Worm (Caenorhabditis elegans): Measurements from ENCODE around the gene T10B5.4.

The T10B5.4 gene

DNA sequence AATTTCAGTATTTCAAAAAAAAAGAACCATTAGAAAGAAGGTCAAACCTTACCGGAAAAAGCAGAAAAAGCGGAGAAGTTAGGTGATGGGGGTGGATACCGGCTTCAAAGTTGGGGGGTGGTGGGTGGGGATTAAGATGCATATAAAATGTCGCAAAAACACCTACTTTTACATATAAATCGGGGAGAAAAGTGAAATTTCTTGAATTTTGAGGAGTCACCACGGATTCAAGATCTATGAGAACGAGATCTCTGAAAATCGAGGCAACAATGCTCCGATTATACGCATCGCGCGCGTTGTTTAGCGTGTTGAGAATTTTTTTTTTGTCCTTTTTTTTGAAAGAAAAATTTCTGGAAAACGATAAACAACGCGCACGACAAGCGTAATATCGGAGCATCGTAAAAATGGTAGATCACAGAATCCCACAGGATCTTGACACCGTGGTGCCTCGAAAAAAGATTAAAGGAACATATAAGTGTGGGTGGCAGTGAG lies 3.9 kb upstream of the T10B5.4 start:
- TF ChIP-seq dao-5 (tag; optimal IDR thresholded peaks at IDR 0.05) (no peak), W03F9.2 (tag; optimal IDR thresholded peaks at IDR 0.05) (no peak), him-1 (tag; optimal IDR thresholded peaks at IDR 0.05) (no peak)

- no peak for TF ChIP-seq W03F9.2 (tag; optimal IDR thresholded peaks at IDR 0.05)
Measured at ce11 chrV:1874827-1875226, 3.2 kb upstream of the T10B5.4 start.

DNA sequence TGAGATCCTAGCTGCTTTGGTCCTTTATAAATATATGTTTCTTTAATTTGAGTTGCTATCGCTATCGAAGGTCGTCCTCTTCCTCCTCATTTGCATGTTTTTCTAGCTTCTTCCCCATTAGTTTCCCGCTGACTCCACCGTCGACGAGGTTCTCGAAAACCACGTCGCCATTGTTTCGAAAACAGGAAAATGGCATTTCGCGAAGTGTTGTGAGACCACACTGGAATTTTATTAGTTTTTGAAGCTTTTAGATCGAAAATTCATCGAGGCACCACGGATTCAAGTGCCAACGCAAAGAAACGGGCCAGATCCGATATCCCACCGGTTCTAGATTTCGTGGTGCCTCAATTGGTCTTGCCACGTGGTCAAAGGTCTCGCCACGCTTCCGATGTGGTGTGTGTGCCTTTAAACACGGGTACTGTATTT lies 1.1 kb downstream of the T10B5.4 start:
- TF ChIP-seq W03F9.2 (tag; optimal IDR thresholded peaks at IDR 0.05) (no peak), him-1 (tag; optimal IDR thresholded peaks at IDR 0.05) (no peak), dao-5 (tag; optimal IDR thresholded peaks at IDR 0.05) (no peak)

ce11 chrV:1869682-1870081 lies 1.9 kb downstream of the T10B5.4 start, which contains the start of gene T10B5.3:
Gene T10B5.3, minus strand, starts transcription at chrV:1869782.
- no peak for TF ChIP-seq him-1 (tag; optimal IDR thresholded peaks at IDR 0.05)
- no peak for TF ChIP-seq dao-5 (tag; optimal IDR thresholded peaks at IDR 0.05)
- TF ChIP-seq W03F9.2 (tag; optimal IDR thresholded peaks at IDR 0.05) = no peak

DNA sequence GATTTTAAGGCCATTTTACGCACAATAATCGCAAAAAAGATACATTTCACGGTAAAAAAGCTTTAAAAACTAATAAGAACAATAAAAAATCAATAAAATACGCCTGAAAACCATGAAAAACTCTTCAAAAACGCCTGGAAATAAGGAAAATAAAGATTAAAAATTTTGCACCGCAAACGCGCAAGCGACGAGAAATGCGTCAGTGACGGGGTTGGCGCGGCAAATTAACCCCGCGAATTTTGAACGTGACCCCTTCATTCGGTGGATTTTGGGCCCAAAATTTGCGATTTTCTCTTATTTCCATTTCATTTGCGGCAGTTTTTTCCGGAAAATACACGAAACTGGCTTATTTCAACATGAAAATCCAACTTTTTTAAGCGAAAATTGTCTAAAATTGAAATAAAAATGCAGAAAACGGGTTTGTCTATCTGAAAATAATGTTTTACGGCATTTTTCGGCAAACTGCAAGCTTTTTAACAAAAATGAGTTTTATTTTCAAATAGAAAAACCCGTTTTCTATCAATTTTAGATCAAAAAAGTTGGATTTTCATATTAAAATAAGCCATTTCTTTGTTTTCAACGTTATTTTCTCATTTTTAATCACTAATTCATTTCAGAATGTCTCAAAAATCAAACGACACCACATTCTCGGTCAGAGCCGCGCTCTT lies 2.9 kb downstream of the T10B5.4 start, which contains the start of gene knl-3:
knl-3 (plus strand) TSS at position 618 of the 668 bp plus-strand sequence.
- TF ChIP-seq dao-5 (tag; optimal IDR thresholded peaks at IDR 0.05) = no peak
- TF ChIP-seq him-1 (tag; optimal IDR thresholded peaks at IDR 0.05) = peak; percentile 83
- TF ChIP-seq W03F9.2 (tag; optimal IDR thresholded peaks at IDR 0.05) = peak; percentile 71

DNA sequence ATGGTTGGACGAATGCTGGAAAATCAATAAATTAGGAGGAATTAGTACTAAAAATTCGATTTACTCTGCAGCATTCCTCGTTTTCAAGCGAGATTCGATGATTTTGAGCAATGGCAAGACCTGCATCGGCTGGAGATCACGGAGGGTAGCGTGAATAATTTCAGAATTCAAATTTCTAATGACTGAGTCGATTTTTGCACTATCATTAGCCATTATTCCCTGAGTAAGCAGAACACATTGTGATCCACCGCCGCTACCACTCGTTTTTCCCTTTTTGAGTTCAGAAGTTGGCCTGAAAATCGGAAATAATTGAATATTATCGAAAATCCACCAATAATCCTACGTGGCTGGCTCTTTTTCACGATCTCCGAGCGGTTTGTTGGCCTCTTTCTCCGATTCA lies 3.6 kb downstream of the T10B5.4 start:
- no peak for TF ChIP-seq him-1 (tag; optimal IDR thresholded peaks at IDR 0.05)
- no peak for TF ChIP-seq dao-5 (tag; optimal IDR thresholded peaks at IDR 0.05)
- TF ChIP-seq W03F9.2 (tag; optimal IDR thresholded peaks at IDR 0.05) = no peak

ce11 chrV:1864997-1865396 lies 6.6 kb downstream of the T10B5.4 start:
- TF ChIP-seq dao-5 (tag; optimal IDR thresholded peaks at IDR 0.05) (no peak), W03F9.2 (tag; optimal IDR thresholded peaks at IDR 0.05) (no peak), him-1 (tag; optimal IDR thresholded peaks at IDR 0.05) (no peak)

ce11 chrV:1862954-1863353 lies 8.7 kb downstream of the T10B5.4 start:
- TF ChIP-seq W03F9.2 (tag; optimal IDR thresholded peaks at IDR 0.05) (no peak), dao-5 (tag; optimal IDR thresholded peaks at IDR 0.05) (no peak), him-1 (tag; optimal IDR thresholded peaks at IDR 0.05) (no peak)

DNA sequence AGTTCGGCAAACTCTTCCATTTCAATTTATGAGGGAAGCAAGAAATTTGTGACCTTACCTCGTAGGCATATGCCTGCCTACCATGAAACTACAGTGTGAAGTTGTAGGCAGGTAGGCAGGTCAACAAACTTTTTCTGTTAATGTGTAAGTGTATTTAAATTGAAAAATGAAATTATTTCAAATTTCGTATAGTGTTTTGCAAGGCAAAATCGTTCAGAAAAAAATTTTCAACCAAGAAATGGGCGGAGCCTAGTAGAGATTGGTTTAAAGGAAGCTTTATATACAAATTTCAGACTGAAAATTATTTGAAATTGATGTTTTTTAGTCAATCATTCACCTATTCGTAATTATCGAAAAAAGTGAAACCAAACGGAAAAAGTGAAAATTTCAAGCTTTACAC lies 13.8 kb downstream of the T10B5.4 start:
- TF ChIP-seq W03F9.2 (tag; optimal IDR thresholded peaks at IDR 0.05) (no peak), dao-5 (tag; optimal IDR thresholded peaks at IDR 0.05) (no peak), him-1 (tag; optimal IDR thresholded peaks at IDR 0.05) (no peak)

DNA sequence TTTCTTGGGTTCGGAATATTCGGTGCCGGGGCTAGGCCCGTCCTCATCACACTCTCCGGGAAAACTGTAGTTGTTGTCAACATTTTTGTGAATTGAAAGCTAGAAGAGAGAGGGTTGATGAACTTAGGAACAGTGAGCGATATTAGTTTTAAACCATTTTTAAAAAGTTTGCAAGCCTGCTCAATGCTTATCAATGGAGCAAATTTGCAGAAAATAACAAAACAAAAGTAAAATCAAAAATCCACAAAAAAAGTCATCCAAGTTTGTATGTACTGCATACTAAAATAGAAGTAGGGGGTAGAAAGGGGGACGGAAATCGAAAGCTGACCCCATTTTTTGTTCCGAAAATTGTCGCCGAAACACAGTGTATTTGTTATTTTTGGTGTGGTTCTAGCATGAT lies 15.4 kb downstream of the T10B5.4 start, which contains the start of gene T10B5.10:
T10B5.10 (minus strand) TSS at position 101 of the 400 bp plus-strand sequence.
- TF ChIP-seq him-1 (tag; optimal IDR thresholded peaks at IDR 0.05) (no peak), dao-5 (tag; optimal IDR thresholded peaks at IDR 0.05) (no peak), W03F9.2 (tag; optimal IDR thresholded peaks at IDR 0.05) (no peak)

DNA sequence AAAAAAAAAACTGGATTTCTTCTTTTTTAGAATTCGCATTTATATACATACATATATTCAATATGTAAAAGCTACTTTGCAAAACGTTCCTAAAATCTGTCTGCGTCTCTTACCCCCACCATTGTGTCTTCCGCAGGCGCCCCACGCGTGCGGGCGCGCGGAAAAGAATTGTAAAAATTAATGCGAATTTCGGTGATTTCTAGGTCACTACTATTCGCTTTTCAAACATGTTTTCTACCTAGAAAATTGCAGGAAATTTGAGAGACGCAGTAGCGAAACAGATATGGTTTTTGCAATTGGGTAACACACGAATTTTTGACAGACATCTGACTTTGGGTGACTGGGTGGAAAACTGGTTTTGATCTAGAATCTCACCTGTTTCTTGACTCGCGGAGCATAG lies 16.5 kb downstream of the T10B5.4 start:
- TF ChIP-seq dao-5 (tag; optimal IDR thresholded peaks at IDR 0.05) (no peak), him-1 (tag; optimal IDR thresholded peaks at IDR 0.05) (no peak), W03F9.2 (tag; optimal IDR thresholded peaks at IDR 0.05) (no peak)

DNA sequence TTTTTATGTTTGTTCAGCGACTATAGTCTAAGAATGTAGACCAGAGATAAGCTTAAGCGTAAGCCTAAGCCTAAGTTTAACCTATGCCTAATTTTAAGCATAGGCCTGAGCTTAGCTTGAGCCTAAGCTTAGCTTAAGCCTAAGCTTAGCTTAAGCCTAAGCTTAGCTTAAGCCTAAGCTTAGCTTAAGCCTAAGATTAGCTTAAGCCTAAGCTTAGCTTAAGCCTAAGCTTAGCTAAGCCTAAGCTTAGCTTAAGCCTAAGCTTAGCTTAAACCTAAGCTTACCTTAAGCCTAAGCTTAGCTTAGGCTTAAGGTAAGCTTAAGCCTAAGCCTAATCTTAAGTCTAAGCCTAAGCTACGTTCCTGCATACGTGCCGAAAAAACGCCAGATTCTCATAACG lies 23.0 kb downstream of the T10B5.4 start:
- no peak for TF ChIP-seq him-1 (tag; optimal IDR thresholded peaks at IDR 0.05)
- no peak for TF ChIP-seq W03F9.2 (tag; optimal IDR thresholded peaks at IDR 0.05)
- no peak for TF ChIP-seq dao-5 (tag; optimal IDR thresholded peaks at IDR 0.05)

DNA sequence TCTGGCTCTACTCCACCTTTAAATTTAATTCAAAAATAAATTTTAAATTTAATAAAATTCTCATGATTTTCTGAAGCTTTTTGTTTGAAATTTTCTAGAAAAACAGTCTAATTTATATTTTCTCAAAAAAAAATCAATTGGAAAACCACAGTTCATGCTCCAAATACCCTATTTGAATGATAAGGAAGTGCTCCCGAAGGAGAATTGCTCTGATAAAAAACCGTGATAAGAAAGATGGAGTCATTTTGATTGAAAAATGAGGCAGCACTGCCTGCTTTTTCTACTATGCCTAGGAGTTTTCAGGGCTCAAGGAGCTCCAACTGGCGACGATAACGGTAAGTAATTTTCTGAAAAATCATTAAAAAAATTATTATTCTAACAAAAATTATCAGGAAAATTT lies 25.6 kb downstream of the T10B5.4 start, which contains the start of gene T10B5.7:
T10B5.7 (plus strand) TSS at position 225 of the 400 bp plus-strand sequence.
- TF ChIP-seq W03F9.2 (tag; optimal IDR thresholded peaks at IDR 0.05) (no peak), dao-5 (tag; optimal IDR thresholded peaks at IDR 0.05) (no peak), him-1 (tag; optimal IDR thresholded peaks at IDR 0.05) (no peak)

DNA sequence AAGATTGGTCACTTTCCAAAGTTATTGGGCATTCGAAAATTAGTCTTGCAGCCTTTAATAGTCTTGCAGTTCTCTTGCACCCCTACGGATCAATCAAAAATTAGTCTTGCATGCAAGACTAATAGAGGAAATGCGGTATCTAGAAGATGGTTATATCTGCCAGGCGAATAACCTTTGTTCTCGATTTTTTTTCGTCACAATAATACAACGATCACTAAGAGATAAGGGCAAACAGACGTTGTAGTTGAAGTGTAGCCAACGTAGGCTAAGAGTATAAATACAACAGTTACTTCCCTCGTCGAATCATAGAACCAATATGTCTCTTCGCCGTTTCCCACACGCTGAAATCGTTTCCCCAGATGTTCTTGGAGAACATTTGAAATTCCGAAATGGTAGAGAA lies 29.9 kb downstream of the T10B5.4 start, which contains the start of gene T10B5.8:
T10B5.8 (plus strand) TSS at position 301 of the 400 bp plus-strand sequence.
- TF ChIP-seq him-1 (tag; optimal IDR thresholded peaks at IDR 0.05) (no peak), dao-5 (tag; optimal IDR thresholded peaks at IDR 0.05) (no peak), W03F9.2 (tag; optimal IDR thresholded peaks at IDR 0.05) (no peak)

DNA sequence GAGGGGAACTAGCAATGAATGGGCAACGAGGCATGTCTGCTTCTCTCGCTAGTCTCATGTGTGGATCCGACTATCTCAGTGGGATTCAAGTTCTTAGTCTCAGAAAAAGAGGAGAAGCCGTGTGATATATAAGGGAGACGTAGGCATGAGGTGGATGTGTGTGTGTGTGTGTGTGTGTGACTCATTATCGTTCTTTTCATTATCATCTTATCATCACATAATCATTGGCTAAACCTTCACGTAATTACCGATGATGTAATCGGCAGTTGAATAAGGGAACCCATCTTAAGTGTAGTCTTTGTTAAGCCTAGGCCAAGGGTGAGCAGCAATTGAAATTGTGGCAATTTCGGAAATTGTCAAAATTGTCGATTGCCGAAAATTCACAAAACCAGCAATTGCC lies 41.6 kb downstream of the T10B5.4 start, which contains the start of gene Y32G9B.1:
Y32G9B.1 (minus strand) TSS at position 101 of the 400 bp plus-strand sequence.
- TF ChIP-seq him-1 (tag; optimal IDR thresholded peaks at IDR 0.05) = no peak
- no peak for TF ChIP-seq dao-5 (tag; optimal IDR thresholded peaks at IDR 0.05)
- no peak for TF ChIP-seq W03F9.2 (tag; optimal IDR thresholded peaks at IDR 0.05)

Data from whole organism, L4/young adult.